Worm (Caenorhabditis elegans) whole organism, late embryonic: Measurements from ENCODE around the gene glr-2.

Source experiments
- C08G9.2 ChIP-seq: sonication (generic microtip); optimal IDR thresholded peaks from 2 replicates; lab custom pipeline; 2016; ENCODE audit warnings: mild to moderate bottlenecking, missing genetic modification characterization, moderate library complexity, missing compliant biosample characterization
- C38D4.7 ChIP-seq: fragments of 200-800 bp; sonication (Bioruptor generic); optimal IDR thresholded peaks from 2 replicates; lab custom pipeline; 2018; ENCODE audit warnings: mild to moderate bottlenecking, missing genetic modification characterization, moderate library complexity, missing compliant biosample characterization
- F13H6.1 ChIP-seq: sonication (generic microtip); optimal IDR thresholded peaks from 2 replicates; lab custom pipeline; 2016; ENCODE audit warnings: missing genetic modification characterization, missing compliant biosample characterization
- K02D7.2 ChIP-seq: sonication (generic microtip); optimal IDR thresholded peaks from 2 replicates; lab custom pipeline; 2017; ENCODE audit warnings: mild to moderate bottlenecking, missing genetic modification characterization, missing compliant biosample characterization
- Y22D7AL.16 ChIP-seq: sonication (generic microtip); optimal IDR thresholded peaks from 2 replicates; lab custom pipeline; 2016; ENCODE audit warnings: missing genetic modification characterization, missing compliant biosample characterization
- ahr-1 ChIP-seq: sonication (generic microtip); optimal IDR thresholded peaks from 2 replicates; lab custom pipeline; 2016; ENCODE audit warnings: missing genetic modification characterization, missing compliant biosample characterization
- ama-1 ChIP-seq: fragments of 150-350 bp; optimal IDR thresholded peaks from 2 replicates; lab custom pipeline; 2014
- ceh-14 ChIP-seq: sonication (generic microtip); optimal IDR thresholded peaks from 2 replicates; lab custom pipeline; 2016; ENCODE audit warnings: missing genotype, missing genetic modification characterization, missing compliant biosample characterization
- ceh-18 ChIP-seq: sonication (generic microtip); optimal IDR thresholded peaks from 2 replicates; lab custom pipeline; 2016; ENCODE audit warnings: missing genetic modification characterization, missing compliant biosample characterization
- ceh-2 ChIP-seq: sonication (generic microtip); optimal IDR thresholded peaks from 2 replicates; lab custom pipeline; 2016; ENCODE audit warnings: missing genotype, missing genetic modification characterization, missing compliant biosample characterization
- ceh-22 ChIP-seq: sonication (generic microtip); optimal IDR thresholded peaks from 2 replicates; lab custom pipeline; 2017; ENCODE audit warnings: missing biosample characterization, missing genetic modification characterization
- ceh-24 ChIP-seq: sonication (generic microtip); optimal IDR thresholded peaks from 2 replicates; lab custom pipeline; 2016; ENCODE audit warnings: mild to moderate bottlenecking, missing genetic modification characterization, missing compliant biosample characterization
- ceh-30 ChIP-seq: fragments of 150-350 bp; optimal IDR thresholded peaks from 2 replicates; lab custom pipeline; 2014; ENCODE audit warnings: missing biosample characterization, missing genetic modification characterization
- ceh-31 ChIP-seq: sonication (generic microtip); optimal IDR thresholded peaks from 2 replicates; lab custom pipeline; 2016; ENCODE audit warnings: missing genetic modification characterization, missing compliant biosample characterization
- ceh-34 ChIP-seq: sonication (generic microtip); optimal IDR thresholded peaks from 2 replicates; lab custom pipeline; 2016; ENCODE audit warnings: mild to moderate bottlenecking, missing genetic modification characterization, missing compliant biosample characterization
- ceh-48 ChIP-seq: sonication (generic microtip); optimal IDR thresholded peaks from 2 replicates; lab custom pipeline; 2016; ENCODE audit warnings: missing genetic modification characterization, inconsistent platforms, missing compliant biosample characterization
- ceh-9 ChIP-seq: sonication (generic microtip); optimal IDR thresholded peaks from 2 replicates; lab custom pipeline; 2016; ENCODE audit warnings: mild to moderate bottlenecking, missing genetic modification characterization, inconsistent platforms, missing compliant biosample characterization
- dmd-4 ChIP-seq: sonication (generic microtip); optimal IDR thresholded peaks from 2 replicates; lab custom pipeline; 2016; ENCODE audit warnings: borderline replicate concordance, missing genetic modification characterization, missing compliant biosample characterization
- dve-1 ChIP-seq: sonication (generic microtip); optimal IDR thresholded peaks from 2 replicates; lab custom pipeline; 2017; ENCODE audit warnings: antibody characterized with exemption, mild to moderate bottlenecking, missing genetic modification characterization, missing compliant biosample characterization
- elt-4 ChIP-seq: sonication (generic microtip); optimal IDR thresholded peaks from 2 replicates; lab custom pipeline; 2016; ENCODE audit warnings: missing genetic modification characterization, missing compliant biosample characterization
- ets-4 ChIP-seq: sonication (generic microtip); optimal IDR thresholded peaks from 2 replicates; lab custom pipeline; 2016; ENCODE audit warnings: missing genetic modification characterization, missing compliant biosample characterization
- eyg-1 ChIP-seq: sonication (generic microtip); optimal IDR thresholded peaks from 2 replicates; lab custom pipeline; 2016; ENCODE audit warnings: missing genotype, missing genetic modification characterization, missing compliant biosample characterization
- fax-1 ChIP-seq: sonication (generic microtip); optimal IDR thresholded peaks from 2 replicates; lab custom pipeline; 2016; ENCODE audit warnings: missing genotype, missing genetic modification characterization, missing compliant biosample characterization
- fkh-6 ChIP-seq: sonication (generic microtip); optimal IDR thresholded peaks from 2 replicates; lab custom pipeline; 2016; ENCODE audit warnings: missing genetic modification characterization, missing compliant biosample characterization
- gmeb-2 ChIP-seq: sonication (generic microtip); optimal IDR thresholded peaks from 2 replicates; lab custom pipeline; 2016; ENCODE audit warnings: missing genetic modification characterization, inconsistent platforms, missing compliant biosample characterization
- hlh-13 ChIP-seq: fragments of 200-800 bp; sonication (Bioruptor generic); optimal IDR thresholded peaks from 2 replicates; lab custom pipeline; 2018; ENCODE audit warnings: mild to moderate bottlenecking, missing genetic modification characterization, missing compliant biosample characterization
- hlh-30 ChIP-seq: sonication (generic microtip); optimal IDR thresholded peaks from 2 replicates; lab custom pipeline; 2017; ENCODE audit warnings: antibody characterized with exemption, missing genetic modification characterization, missing compliant biosample characterization; ENCODE audit not compliant: insufficient read depth
- hlh-8 ChIP-seq: sonication (generic microtip); optimal IDR thresholded peaks from 2 replicates; lab custom pipeline; 2016; ENCODE audit warnings: missing genotype, missing genetic modification characterization, missing compliant biosample characterization
- lin-11 ChIP-seq: fragments of 200-800 bp; sonication (Bioruptor generic); optimal IDR thresholded peaks from 2 replicates; lab custom pipeline; 2018; ENCODE audit warnings: mild to moderate bottlenecking, missing genetic modification characterization, missing compliant biosample characterization
- madf-2 ChIP-seq: sonication (generic microtip); optimal IDR thresholded peaks from 2 replicates; lab custom pipeline; 2017; ENCODE audit warnings: missing genetic modification characterization, missing compliant biosample characterization
- nfya-1 ChIP-seq: sonication (generic microtip); optimal IDR thresholded peaks from 2 replicates; lab custom pipeline; 2017; ENCODE audit warnings: missing genetic modification characterization, mild to moderate bottlenecking, missing compliant biosample characterization, antibody characterized with exemption, moderate library complexity
- nhr-11 ChIP-seq: fragments of 150-350 bp; optimal IDR thresholded peaks from 2 replicates; lab custom pipeline; 2014; ENCODE audit warnings: missing biosample characterization, missing genetic modification characterization
- nhr-232 ChIP-seq: sonication (generic microtip); optimal IDR thresholded peaks from 2 replicates; lab custom pipeline; 2016; ENCODE audit warnings: missing genetic modification characterization, missing compliant biosample characterization
- pax-1 ChIP-seq: fragments of 150-350 bp; optimal IDR thresholded peaks from 2 replicates; lab custom pipeline; 2014; ENCODE audit warnings: missing biosample characterization, missing genetic modification characterization
- pha-2 ChIP-seq: sonication (generic microtip); optimal IDR thresholded peaks from 2 replicates; lab custom pipeline; 2017; ENCODE audit warnings: mild to moderate bottlenecking, missing genetic modification characterization, missing compliant biosample characterization
- pqm-1 ChIP-seq: sonication (generic microtip); optimal IDR thresholded peaks from 2 replicates; lab custom pipeline; 2016; ENCODE audit warnings: missing genetic modification characterization, missing compliant biosample characterization
- pros-1 ChIP-seq: fragments of 150-350 bp; optimal IDR thresholded peaks from 2 replicates; lab custom pipeline; 2014; ENCODE audit warnings: missing biosample characterization, missing genetic modification reagents, missing genetic modification characterization
- rnt-1 ChIP-seq: sonication (generic microtip); optimal IDR thresholded peaks from 2 replicates; lab custom pipeline; 2016; ENCODE audit warnings: missing genetic modification characterization, missing compliant biosample characterization
- sdc-2 ChIP-seq: sonication (generic microtip); optimal IDR thresholded peaks from 2 replicates; lab custom pipeline; 2016; ENCODE audit warnings: missing genotype, missing genetic modification characterization, missing compliant biosample characterization
- syd-9 ChIP-seq: sonication (generic microtip); optimal IDR thresholded peaks from 2 replicates; lab custom pipeline; 2016; ENCODE audit warnings: mild to moderate bottlenecking, missing genetic modification characterization, moderate library complexity, missing compliant biosample characterization
- tbx-2 ChIP-seq: sonication (generic microtip); optimal IDR thresholded peaks from 2 replicates; lab custom pipeline; 2016; ENCODE audit warnings: missing genetic modification characterization, missing compliant biosample characterization
- unc-42 ChIP-seq: sonication (generic microtip); optimal IDR thresholded peaks from 2 replicates; lab custom pipeline; 2016; ENCODE audit warnings: missing genotype, missing genetic modification characterization, missing compliant biosample characterization
- unc-55 ChIP-seq: sonication (generic microtip); optimal IDR thresholded peaks from 2 replicates; lab custom pipeline; 2017; ENCODE audit warnings: missing biosample characterization, missing genetic modification reagents, missing genetic modification characterization
- zip-5 ChIP-seq: sonication (generic microtip); optimal IDR thresholded peaks from 2 replicates; lab custom pipeline; 2016; ENCODE audit warnings: missing genetic modification characterization, missing compliant biosample characterization
- ztf-16 ChIP-seq: sonication (generic microtip); optimal IDR thresholded peaks from 2 replicates; lab custom pipeline; 2017; ENCODE audit warnings: missing genetic modification characterization, missing compliant biosample characterization

glr-2 gene

ce11 chrIII:7155631-7156030, 10.9 kb upstream of the glr-2 start (continued):
- TF ChIP-seq gmeb-2 (tag; lab: Kevin White, UChicago) (no peak), sdc-2 (peak; percentile 50), unc-55 (peak; percentile 82), ceh-48 (tag; lab: Kevin White, UChicago) (no peak), C08G9.2 (tag; lab: Kevin White, UChicago) (peak; percentile 47), hlh-13 (GFP tag; lab: Kevin White, UChicago) (no peak), ceh-9 (tag; lab: Kevin White, UChicago) (no peak), madf-2 (tag; lab: Kevin White, UChicago) (no peak), zip-5 (tag; lab: Kevin White, UChicago) (peak; percentile 3), tbx-2 (tag; lab: Kevin White, UChicago) (peak; percentile 89), ceh-34 (tag; lab: Kevin White, UChicago) (peak; percentile 82), eyg-1 (no peak), ets-4 (peak; percentile 68), unc-42 (tag; lab: Kevin White, UChicago) (peak; percentile 65), nhr-232 (tag; lab: Kevin White, UChicago) (no peak), pax-1 (peak; percentile 52), pha-2 (tag; lab: Kevin White, UChicago) (no peak), Y22D7AL.16 (no peak), F13H6.1 (tag; lab: Kevin White, UChicago) (peak; percentile 16), elt-4 (tag; lab: Kevin White, UChicago) (no peak), lin-11 (tag; lab: Kevin White, UChicago) (no peak), pqm-1 (tag; lab: Kevin White, UChicago) (peak; percentile 71), ceh-24 (tag; lab: Kevin White, UChicago) (no peak), ceh-31 (tag; lab: Kevin White, UChicago) (peak; percentile 83), ama-1 (lab: Kevin White, UChicago) (peak; percentile 18), syd-9 (tag; lab: Kevin White, UChicago) (no peak)

ce11 chrIII:7154526-7154925, 9.8 kb upstream of the glr-2 start:
- TF ChIP-seq ceh-30 (tag; lab: Kevin White, UChicago) (no peak), ceh-24 (tag; lab: Kevin White, UChicago) (no peak), ceh-22 (no peak), unc-42 (tag; lab: Kevin White, UChicago) (no peak), C38D4.7 (GFP tag; lab: Kevin White, UChicago) (no peak), hlh-8 (no peak), elt-4 (tag; lab: Kevin White, UChicago) (no peak), ceh-34 (tag; lab: Kevin White, UChicago) (no peak), dve-1 (tag; lab: Kevin White, UChicago) (no peak), ztf-16 (tag; lab: Kevin White, UChicago) (no peak)
- TF ChIP-seq, all 69 proteins: peak for 0

- no peak for TF ChIP-seq dmd-4
- no peak for TF ChIP-seq K02D7.2 (tag; lab: Kevin White, UChicago)
- peak; percentile 68 for TF ChIP-seq ceh-31 (tag; lab: Kevin White, UChicago)
- TF ChIP-seq nfya-1 (tag; lab: Kevin White, UChicago): peak; percentile 93
- no peak for TF ChIP-seq nhr-11 (tag; lab: Kevin White, UChicago)
- no peak for TF ChIP-seq gmeb-2 (tag; lab: Kevin White, UChicago)
- TF ChIP-seq syd-9 (tag; lab: Kevin White, UChicago): no peak
- TF ChIP-seq fax-1: no peak
- no peak for TF ChIP-seq fkh-6 (tag; lab: Kevin White, UChicago)
- peak; percentile 66 for TF ChIP-seq unc-42 (tag; lab: Kevin White, UChicago)
- TF ChIP-seq tbx-2 (tag; lab: Kevin White, UChicago): peak; percentile 4
- TF ChIP-seq sdc-2: no peak
- TF ChIP-seq pros-1: no peak
- TF ChIP-seq C08G9.2 (tag; lab: Kevin White, UChicago): no peak
- TF ChIP-seq ahr-1 (tag; lab: Kevin White, UChicago): no peak
- TF ChIP-seq ceh-30 (tag; lab: Kevin White, UChicago): no peak
- TF ChIP-seq Y22D7AL.16: no peak
- no peak for TF ChIP-seq hlh-30 (tag; lab: Kevin White, UChicago)
- TF ChIP-seq dve-1 (tag; lab: Kevin White, UChicago): peak; percentile 12
- TF ChIP-seq ceh-2 (tag; lab: Kevin White, UChicago): no peak
- TF ChIP-seq rnt-1 (tag; lab: Kevin White, UChicago): peak; percentile 14
- peak; percentile 78 for TF ChIP-seq unc-55
- no peak for TF ChIP-seq ets-4
- peak; percentile 9 for TF ChIP-seq ceh-18 (tag; lab: Kevin White, UChicago)
- TF ChIP-seq pax-1: peak; percentile 79
- no peak for TF ChIP-seq ceh-14
These were observed 9.0 kb upstream of the glr-2 start, which contains the start of gene ogt-1 for ce11 chrIII:7153747-7154238. Gene ogt-1 (minus strand): TSS chrIII:7153797.
